Worm (Caenorhabditis elegans): ENCODE data around the gene Y57G11C.14.

DNA sequence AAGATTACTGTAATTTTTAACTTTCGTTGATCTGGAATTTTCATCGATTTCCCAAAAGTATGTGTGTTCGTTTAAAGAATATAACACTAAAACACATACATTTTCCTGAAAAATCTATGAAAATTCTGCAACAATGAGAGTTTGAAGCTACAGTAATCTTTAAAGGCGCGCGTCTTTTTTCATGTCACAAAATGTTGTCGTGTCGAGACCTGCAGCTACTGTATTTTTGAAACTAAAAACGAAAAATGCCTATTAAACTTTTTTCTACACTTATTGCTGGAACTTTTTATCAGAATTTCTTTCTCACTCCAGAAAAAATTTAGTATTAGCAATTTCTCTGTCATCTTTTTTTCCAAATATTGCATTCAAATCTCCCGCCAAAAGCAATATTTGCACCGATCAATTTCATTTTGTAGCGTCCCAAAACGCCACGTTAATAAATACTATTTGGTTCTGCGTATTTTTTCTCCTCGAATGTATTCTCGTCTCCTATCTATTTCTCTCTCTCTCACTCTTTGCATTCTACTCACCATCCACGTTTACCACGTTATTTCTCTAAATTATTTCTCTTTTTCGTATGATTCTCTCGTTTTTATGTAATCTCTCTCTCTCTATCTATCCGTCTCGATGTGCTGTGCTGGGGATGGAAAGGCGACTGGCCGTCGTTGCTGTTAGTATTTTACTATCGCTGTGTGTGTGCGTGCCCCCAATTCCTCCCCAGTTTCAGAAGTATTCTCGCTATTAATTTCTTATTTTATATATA is 12.6 kb upstream of the Y57G11C.14 start, which contains the start of gene melo-1:
- TF ChIP-seq nhr-12 (tag; optimal IDR thresholded peaks at IDR 0.05) (no peak), dsc-1 (tag; optimal IDR thresholded peaks at IDR 0.05) (no peak), efl-1 (optimal IDR thresholded peaks at IDR 0.05) (peak; percentile 75 to 87), efl-1 (GFP tag; optimal IDR thresholded peaks at IDR 0.05 in 1 of 2) (peak; percentile 46 to 93)
